Worm (Caenorhabditis elegans) whole organism, L3 larva: ENCODE results near the gene B0336.13.

Experiments
- R02D3.7 ChIP-seq: fragments of 150-350 bp; optimal IDR thresholded peaks from 2 replicates; lab custom pipeline; 2014; ENCODE audit warnings: missing biosample characterization, missing genetic modification characterization
- ZK546.5 ChIP-seq: sonication (generic microtip); optimal IDR thresholded peaks from 2 replicates; lab custom pipeline; 2017; ENCODE audit warnings: missing biosample characterization, missing genetic modification characterization
- aly-2 ChIP-seq: fragments of 150-350 bp; optimal IDR thresholded peaks from 2 replicates; lab custom pipeline; 2014; ENCODE audit warnings: missing biosample characterization, missing genetic modification characterization
- ama-1 ChIP-seq: fragments of 150-350 bp; optimal IDR thresholded peaks from 2 replicates; lab custom pipeline; 2018
- ceh-16 ChIP-seq: sonication (generic microtip); optimal IDR thresholded peaks from 2 replicates; lab custom pipeline; 2017; ENCODE audit warnings: missing biosample characterization, missing genetic modification characterization
- ceh-28 ChIP-seq: fragments of 150-350 bp; optimal IDR thresholded peaks from 2 replicates; lab custom pipeline; 2014; ENCODE audit warnings: missing biosample characterization, missing genetic modification reagents, missing genetic modification characterization
- ceh-82 ChIP-seq: fragments of 150-350 bp; optimal IDR thresholded peaks from 2 replicates; lab custom pipeline; 2014; ENCODE audit warnings: missing biosample characterization, missing genetic modification characterization
- ceh-9 ChIP-seq: sonication (generic microtip); optimal IDR thresholded peaks from 2 replicates; lab custom pipeline; 2018; ENCODE audit warnings: missing biosample characterization, missing genetic modification characterization
- daf-12 ChIP-seq: fragments of 150-350 bp; optimal IDR thresholded peaks from 2 replicates; lab custom pipeline; 2014; ENCODE audit warnings: missing biosample characterization, missing genetic modification reagents, missing genetic modification characterization
- egl-27 ChIP-seq: sonication (generic microtip); optimal IDR thresholded peaks from 4 replicates; lab custom pipeline; 2017; ENCODE audit warnings: missing biosample characterization, missing genetic modification reagents, missing genetic modification characterization
- egl-5 ChIP-seq: fragments of 150-350 bp; optimal IDR thresholded peaks from 2 replicates; lab custom pipeline; 2017; ENCODE audit warnings: missing biosample characterization, missing genetic modification reagents, missing genetic modification characterization, inconsistent platforms
- elt-1 ChIP-seq: fragments of 150-350 bp; optimal IDR thresholded peaks from 2 replicates; lab custom pipeline; 2014; ENCODE audit warnings: missing biosample characterization, missing genetic modification characterization
- elt-2 ChIP-seq: sonication (generic microtip); optimal IDR thresholded peaks from 2 replicates; lab custom pipeline; 2016; ENCODE audit warnings: missing genetic modification reagents, mild to moderate bottlenecking, missing genetic modification characterization, missing compliant biosample characterization
- elt-3 ChIP-seq, 3 experiments: fragments of 150-350 bp in 1 of 3; sonication (generic microtip) in 2 of 3; optimal IDR thresholded peaks; 2 replicates in 2 of 3; 4 replicates in 1 of 3; lab custom pipeline; 2014 to 2017; ENCODE audit warnings: missing biosample characterization in 3 of 3, missing genetic modification characterization in 3 of 3
- eor-1 ChIP-seq, 2 experiments: fragments of 150-350 bp; optimal IDR thresholded peaks; 2 replicates each; lab custom pipeline; 2014 to 2018; ENCODE audit warnings: missing biosample characterization in 2 of 2, missing genetic modification characterization in 2 of 2
- fkh-10 ChIP-seq: sonication (generic microtip); optimal IDR thresholded peaks from 2 replicates; lab custom pipeline; 2017; ENCODE audit warnings: missing biosample characterization, missing genetic modification reagents, missing genetic modification characterization
- fkh-2 ChIP-seq: fragments of 150-350 bp; optimal IDR thresholded peaks from 2 replicates; lab custom pipeline; 2014; ENCODE audit warnings: missing biosample characterization, missing genetic modification reagents, missing genetic modification characterization
- fos-1 ChIP-seq: fragments of 150-350 bp; optimal IDR thresholded peaks from 2 replicates; lab custom pipeline; 2014; ENCODE audit warnings: missing biosample characterization, missing genetic modification characterization
- hmg-11 ChIP-seq: sonication (generic microtip); optimal IDR thresholded peaks from 2 replicates; lab custom pipeline; 2016; ENCODE audit warnings: missing genetic modification characterization, missing compliant biosample characterization
- jun-1 ChIP-seq: fragments of 150-350 bp; optimal IDR thresholded peaks from 2 replicates; lab custom pipeline; 2014; ENCODE audit warnings: missing biosample characterization, missing genetic modification reagents, missing genetic modification characterization
- lin-15B ChIP-seq: fragments of 150-350 bp; optimal IDR thresholded peaks from 2 replicates; lab custom pipeline; 2014; ENCODE audit warnings: missing biosample characterization, missing genetic modification characterization
- lin-39 ChIP-seq: fragments of 150-350 bp; optimal IDR thresholded peaks from 2 replicates; lab custom pipeline; 2018; ENCODE audit warnings: missing biosample characterization, missing genetic modification reagents, missing genetic modification characterization
- lsy-12 ChIP-seq: sonication (generic microtip); optimal IDR thresholded peaks from 2 replicates; lab custom pipeline; 2016; ENCODE audit warnings: mild to moderate bottlenecking, missing genetic modification characterization, missing compliant biosample characterization
- mdl-1 ChIP-seq: fragments of 150-350 bp; optimal IDR thresholded peaks from 2 replicates; lab custom pipeline; 2014; ENCODE audit warnings: missing biosample characterization, missing genetic modification characterization
- mml-1 ChIP-seq: fragments of 150-350 bp; sonication (generic microtip); optimal IDR thresholded peaks from 3 replicates; lab custom pipeline; 2014; ENCODE audit warnings: missing biosample characterization, missing genetic modification characterization
- nfya-1 ChIP-seq: sonication (generic microtip); optimal IDR thresholded peaks from 2 replicates; lab custom pipeline; 2017; ENCODE audit warnings: missing genetic modification characterization, mild to moderate bottlenecking, missing compliant biosample characterization, antibody characterized with exemption, moderate library complexity; ENCODE audit not compliant: insufficient read depth
- nhr-11 ChIP-seq: fragments of 150-350 bp; optimal IDR thresholded peaks from 2 replicates; lab custom pipeline; 2014; ENCODE audit warnings: missing biosample characterization, missing genetic modification characterization
- nhr-12 ChIP-seq: fragments of 150-350 bp; optimal IDR thresholded peaks from 2 replicates; lab custom pipeline; 2014; ENCODE audit warnings: missing biosample characterization, missing genetic modification characterization
- nhr-23 ChIP-seq: fragments of 150-350 bp; optimal IDR thresholded peaks from 2 replicates; lab custom pipeline; 2014; ENCODE audit warnings: missing biosample characterization, missing genetic modification reagents, missing genetic modification characterization
- nhr-237 ChIP-seq: fragments of 150-350 bp; optimal IDR thresholded peaks from 2 replicates; lab custom pipeline; 2014; ENCODE audit warnings: missing biosample characterization, missing genetic modification characterization
- nhr-25 ChIP-seq: sonication (generic microtip); optimal IDR thresholded peaks from 2 replicates; lab custom pipeline; 2017; ENCODE audit warnings: missing biosample characterization, missing genetic modification characterization
- nhr-28 ChIP-seq: fragments of 150-350 bp; optimal IDR thresholded peaks from 2 replicates; lab custom pipeline; 2014; ENCODE audit warnings: missing biosample characterization, missing genetic modification characterization
- nhr-43 ChIP-seq: sonication (generic microtip); optimal IDR thresholded peaks from 2 replicates; lab custom pipeline; 2016; ENCODE audit warnings: mild to moderate bottlenecking, missing genetic modification characterization, missing compliant biosample characterization; ENCODE audit not compliant: poor library complexity, severe bottlenecking
- nhr-67 ChIP-seq: fragments of 150-350 bp; optimal IDR thresholded peaks from 2 replicates; lab custom pipeline; 2014; ENCODE audit warnings: missing biosample characterization, missing genetic modification characterization
- nhr-76 ChIP-seq: fragments of 150-350 bp; sonication (generic microtip); optimal IDR thresholded peaks from 5 replicates; lab custom pipeline; 2014; ENCODE audit warnings: missing biosample characterization, missing genetic modification characterization
- nhr-77 ChIP-seq: fragments of 150-350 bp; optimal IDR thresholded peaks from 2 replicates; lab custom pipeline; 2014; ENCODE audit warnings: missing biosample characterization, missing genetic modification characterization
- pha-4 ChIP-seq: fragments of 150-350 bp; optimal IDR thresholded peaks from 2 replicates; lab custom pipeline; 2014; ENCODE audit warnings: missing biosample characterization, missing genetic modification reagents, missing genetic modification characterization
- pqm-1 ChIP-seq: fragments of 150-350 bp; optimal IDR thresholded peaks from 2 replicates; lab custom pipeline; 2017; ENCODE audit warnings: missing biosample characterization, missing genetic modification characterization, inconsistent platforms
- sea-2 ChIP-seq: fragments of 150-350 bp; sonication (generic microtip); optimal IDR thresholded peaks from 4 replicates; lab custom pipeline; 2014; ENCODE audit warnings: missing biosample characterization, missing genetic modification reagents, missing genetic modification characterization
- skn-1 ChIP-seq: fragments of 150-350 bp; optimal IDR thresholded peaks from 2 replicates; lab custom pipeline; 2014; ENCODE audit warnings: missing biosample characterization, missing genetic modification characterization
- snpc-4 ChIP-seq: fragments of 150-350 bp; optimal IDR thresholded peaks from 2 replicates; lab custom pipeline; 2014; ENCODE audit warnings: missing biosample characterization, missing genetic modification characterization
- tbx-2 ChIP-seq: sonication (generic microtip); optimal IDR thresholded peaks from 2 replicates; lab custom pipeline; 2016; ENCODE audit warnings: mild to moderate bottlenecking, missing genetic modification characterization, missing compliant biosample characterization
- unc-39 ChIP-seq: sonication (generic microtip); optimal IDR thresholded peaks from 4 replicates; lab custom pipeline; 2017; ENCODE audit warnings: missing biosample characterization, missing genetic modification characterization
- unc-62 ChIP-seq: fragments of 150-350 bp; sonication (generic microtip); optimal IDR thresholded peaks from 4 replicates; lab custom pipeline; 2014; ENCODE audit warnings: missing biosample characterization, missing genetic modification reagents, missing genetic modification characterization
- zag-1 ChIP-seq: fragments of 150-350 bp; optimal IDR thresholded peaks from 2 replicates; lab custom pipeline; 2014; ENCODE audit warnings: missing biosample characterization, missing genetic modification characterization
- ztf-11 ChIP-seq: fragments of 150-350 bp; optimal IDR thresholded peaks from 2 replicates; lab custom pipeline; 2014; ENCODE audit warnings: missing biosample characterization, missing genetic modification characterization
- ztf-4 ChIP-seq: fragments of 150-350 bp; optimal IDR thresholded peaks from 2 replicates; lab custom pipeline; 2014; ENCODE audit warnings: missing biosample characterization, missing genetic modification characterization

The B0336.13 gene

ce11 chrIII:5693736-5694135, at the start of gene B0336.13:
B0336.13 (plus strand) TSS chrIII:5694036.
- TF ChIP-seq snpc-4 (tag; lab: Kevin White, UChicago) = no peak
- no peak for TF ChIP-seq egl-5 (tag; lab: Kevin White, UChicago)
- TF ChIP-seq ama-1 (lab: Kevin White, UChicago) = no peak
- no peak for TF ChIP-seq sea-2
- TF ChIP-seq ZK546.5 = no peak
- TF ChIP-seq nhr-76 (tag; lab: Kevin White, UChicago) = no peak
- no peak for TF ChIP-seq nhr-25 (tag; lab: Kevin White, UChicago)
- TF ChIP-seq lin-15B (tag; lab: Kevin White, UChicago) = no peak
- no peak for TF ChIP-seq fos-1 (tag; lab: Kevin White, UChicago)
- TF ChIP-seq nhr-23 (tag; lab: Kevin White, UChicago) = no peak
- no peak for TF ChIP-seq nhr-28 (tag; lab: Kevin White, UChicago)
- TF ChIP-seq mml-1 (tag; lab: Kevin White, UChicago) = no peak
- no peak for TF ChIP-seq unc-39 (tag; lab: Kevin White, UChicago)

- TF ChIP-seq lin-15B (tag; lab: Kevin White, UChicago) = peak; percentile 17
- TF ChIP-seq daf-12 = no peak
- no peak for TF ChIP-seq nhr-12 (tag; lab: Kevin White, UChicago)
- TF ChIP-seq snpc-4 (tag; lab: Kevin White, UChicago) = peak; percentile 97
- TF ChIP-seq fkh-10 (GFP tag; lab: Kevin White, UChicago) = no peak
- no peak for TF ChIP-seq nhr-11 (tag; lab: Kevin White, UChicago)
- TF ChIP-seq mml-1 (tag; lab: Kevin White, UChicago) = no peak
- no peak for TF ChIP-seq aly-2 (tag; lab: Kevin White, UChicago)
- TF ChIP-seq R02D3.7 (tag; lab: Kevin White, UChicago) = peak; percentile 1
- no peak for TF ChIP-seq elt-3 (tag; optimal IDR thresholded peaks at IDR 0.05; lab: Kevin White, UChicago)
- TF ChIP-seq lsy-12 (tag; lab: Kevin White, UChicago) = peak; percentile 71
- no peak for TF ChIP-seq ceh-9 (tag; lab: Kevin White, UChicago)
- peak; percentile 62 for TF ChIP-seq nhr-43 (tag; lab: Kevin White, UChicago)
- TF ChIP-seq jun-1 (tag; lab: Kevin White, UChicago) = no peak
- no peak for TF ChIP-seq unc-39 (tag; lab: Kevin White, UChicago)
- TF ChIP-seq ceh-16 (tag; lab: Kevin White, UChicago) = no peak
- no peak for TF ChIP-seq zag-1 (tag; lab: Kevin White, UChicago)
- TF ChIP-seq nfya-1 = peak; percentile 19
- no peak for TF ChIP-seq egl-27 (tag; lab: Kevin White, UChicago)
- no peak for TF ChIP-seq skn-1 (tag; lab: Kevin White, UChicago)
- TF ChIP-seq nhr-237 = no peak
- no peak for TF ChIP-seq ZK546.5
- TF ChIP-seq eor-1 (tag; optimal IDR thresholded peaks at IDR 0.05; lab: Kevin White, UChicago) = no peak
- no peak for TF ChIP-seq nhr-76 (tag; lab: Kevin White, UChicago)
- no peak for TF ChIP-seq tbx-2
- TF ChIP-seq ztf-11 (tag; lab: Kevin White, UChicago) = no peak
- TF ChIP-seq lin-39 (tag; lab: Kevin White, UChicago) = no peak
- TF ChIP-seq ztf-4 (tag; lab: Kevin White, UChicago) = no peak
- no peak for TF ChIP-seq unc-62 (GFP tag; lab: Kevin White, UChicago)
- peak; percentile 31 for TF ChIP-seq elt-2 (tag; lab: Kevin White, UChicago)
- TF ChIP-seq elt-1 (tag; lab: Kevin White, UChicago) = no peak
- peak; percentile 43 for TF ChIP-seq nhr-25 (tag; lab: Kevin White, UChicago)
- TF ChIP-seq nhr-23 (tag; lab: Kevin White, UChicago) = peak; percentile 27
- TF ChIP-seq pqm-1 = peak; percentile 49
- TF ChIP-seq ama-1 (lab: Kevin White, UChicago) = peak; percentile 81
- no peak for TF ChIP-seq nhr-77
- no peak for TF ChIP-seq egl-5 (tag; lab: Kevin White, UChicago)
- TF ChIP-seq hmg-11 (tag; lab: Kevin White, UChicago) = peak; percentile 13
- no peak for TF ChIP-seq ceh-28 (tag; lab: Kevin White, UChicago)
- peak; percentile 25 for TF ChIP-seq pha-4 (tag; lab: Kevin White, UChicago)
- no peak for TF ChIP-seq nhr-67 (tag; lab: Kevin White, UChicago)
- no peak for TF ChIP-seq mdl-1 (tag; lab: Kevin White, UChicago)
- TF ChIP-seq sea-2 = no peak
- TF ChIP-seq fos-1 (tag; lab: Kevin White, UChicago) = no peak
- no peak for TF ChIP-seq fkh-2 (tag; lab: Kevin White, UChicago)
- TF ChIP-seq nhr-28 (tag; lab: Kevin White, UChicago) = no peak
- no peak for TF ChIP-seq ceh-82 (tag; lab: Kevin White, UChicago)
These were observed 40.1 kb upstream of the B0336.13 start for ce11 chrIII:5653692-5654105.
